Worm (Caenorhabditis elegans): ENCODE results near the gene F22B7.1.

ce11 chrIII:8618412-8618960 is 46.7 kb upstream of the F22B7.1 start, which contains the start of gene C13G5.2:
- no peak for TF ChIP-seq nhr-25 (tag; optimal IDR thresholded peaks at IDR 0.05)
- TF ChIP-seq egl-27 (tag; optimal IDR thresholded peaks at IDR 0.05): no peak
- TF ChIP-seq ama-1 (optimal IDR thresholded peaks at IDR 0.05): no peak
- no peak for TF ChIP-seq eor-1 (tag; optimal IDR thresholded peaks at IDR 0.05)
- no peak for TF ChIP-seq fkh-10 (GFP tag; optimal IDR thresholded peaks at IDR 0.05)
- no peak for TF ChIP-seq snpc-4 (tag; optimal IDR thresholded peaks at IDR 0.05)
- no peak for TF ChIP-seq nhr-77 (tag; optimal IDR thresholded peaks at IDR 0.05)
- no peak for TF ChIP-seq nhr-11 (tag; optimal IDR thresholded peaks at IDR 0.05)
- no peak for TF ChIP-seq ceh-28 (tag; optimal IDR thresholded peaks at IDR 0.05)
- no peak for TF ChIP-seq ztf-11 (tag; optimal IDR thresholded peaks at IDR 0.05)
- TF ChIP-seq pha-4 (tag; optimal IDR thresholded peaks at IDR 0.05): no peak
